Worm (Caenorhabditis elegans) whole organism, mixed stage, embryonic: ENCODE measurements around the gene srg-2.

Experiments
- ceh-83 ChIP-seq: fragments of 200-800 bp; sonication (Bioruptor generic); optimal IDR thresholded peaks from 2 replicates; lab custom pipeline; 2018; ENCODE audit warnings: mild to moderate bottlenecking, missing genetic modification characterization, missing compliant biosample characterization
- lin-13 ChIP-seq: fragments of 150-350 bp; optimal IDR thresholded peaks from 2 replicates; lab custom pipeline; 2014; ENCODE audit warnings: missing biosample characterization, missing genetic modification characterization
- ztf-11 ChIP-seq: fragments of 150-350 bp; optimal IDR thresholded peaks from 2 replicates; lab custom pipeline; 2014; ENCODE audit warnings: missing biosample characterization, missing genetic modification characterization

- TF ChIP-seq ceh-83 (GFP tag; lab: Kevin White, UChicago) (no peak), ztf-11 (no peak), lin-13 (no peak)
These were observed 36.1 kb upstream of the srg-2 start, which contains the start of gene F47D12.7 for ce11 chrIII:6295972-6296700.
